Worm (Caenorhabditis elegans): ENCODE results near the gene ttr-12.

ttr-12 gene

ce11 chrV:20633619-20634018 lies 25.0 kb upstream of the ttr-12 start, which contains the start of gene F46B3.15:
TSS of gene F46B3.15 (minus strand) at chrV:20633719.
- TF ChIP-seq nhr-2 (tag; optimal IDR thresholded peaks at IDR 0.05), result no peak

- no peak for TF ChIP-seq elt-1 (tag; optimal IDR thresholded peaks at IDR 0.05; ENCODE audit: borderline replicate concordance, insufficient read depth)
- no peak for TF ChIP-seq ceh-83 (GFP tag; optimal IDR thresholded peaks at IDR 0.05)
- TF ChIP-seq ztf-11 (tag; optimal IDR thresholded peaks at IDR 0.05), result no peak
- TF ChIP-seq drap-1 (GFP tag; optimal IDR thresholded peaks at IDR 0.05), result no peak
- no peak for TF ChIP-seq ham-2 (GFP tag; optimal IDR thresholded peaks at IDR 0.05)
- TF ChIP-seq lsy-2 (tag; optimal IDR thresholded peaks at IDR 0.05), result no peak
- TF ChIP-seq flh-1 (GFP tag; optimal IDR thresholded peaks at IDR 0.05), result no peak
- TF ChIP-seq lin-32 (GFP tag; optimal IDR thresholded peaks at IDR 0.05), result no peak
- no peak for TF ChIP-seq nhr-12 (tag; optimal IDR thresholded peaks at IDR 0.05)
- no peak for TF ChIP-seq zip-8 (tag; optimal IDR thresholded peaks at IDR 0.05)
- TF ChIP-seq mep-1 (tag; optimal IDR thresholded peaks at IDR 0.05), result no peak
- no peak for TF ChIP-seq unc-120 (tag; optimal IDR thresholded peaks at IDR 0.05; ENCODE audit: poor library complexity, severe bottlenecking)
Measured at ce11 chrV:20631255-20631654, 22.7 kb upstream of the ttr-12 start, which contains the start of gene F46B3.14. TSS of gene F46B3.14 (minus strand) at chrV:20631355.

ce11 chrV:20626043-20626761 lies 17.6 kb upstream of the ttr-12 start, which contains the start of the genes F46B3.9 and srz-18:
TSS of gene F46B3.9 (minus strand) at chrV:20626143.
TSS of gene srz-18 (plus strand) at chrV:20626711.
- TF ChIP-seq hlh-1 (tag; optimal IDR thresholded peaks at IDR 0.05) (no peak), sptf-1 (tag; optimal IDR thresholded peaks at IDR 0.05) (no peak), bed-3 (GFP tag; optimal IDR thresholded peaks at IDR 0.05) (no peak), ces-1 (GFP tag; optimal IDR thresholded peaks at IDR 0.05) (no peak), drap-1 (GFP tag; optimal IDR thresholded peaks at IDR 0.05) (no peak), elt-3 (tag; optimal IDR thresholded peaks at IDR 0.05) (no peak), nhr-237 (tag; optimal IDR thresholded peaks at IDR 0.05) (no peak), lsy-2 (tag; optimal IDR thresholded peaks at IDR 0.05) (no peak), mab-5 (tag; optimal IDR thresholded peaks at IDR 0.05) (no peak), nhr-28 (tag; optimal IDR thresholded peaks at IDR 0.05) (no peak), cnd-1 (tag; optimal IDR thresholded peaks at IDR 0.05) (no peak)

ce11 chrV:20625260-20625659 lies 16.7 kb upstream of the ttr-12 start:
- no peak for TF ChIP-seq sem-2 (GFP tag; optimal IDR thresholded peaks at IDR 0.05)
- no peak for TF ChIP-seq unc-62 (GFP tag; optimal IDR thresholded peaks at IDR 0.05)

ce11 chrV:20623060-20623459 lies 14.5 kb upstream of the ttr-12 start, which contains the start of gene F46B3.8:
TSS of gene F46B3.8 (minus strand) at chrV:20623160.
- TF ChIP-seq tbx-8 (GFP tag; optimal IDR thresholded peaks at IDR 0.05), result no peak
- TF ChIP-seq pha-4 (tag; optimal IDR thresholded peaks at IDR 0.05), result no peak
- no peak for TF ChIP-seq cnd-1 (tag; optimal IDR thresholded peaks at IDR 0.05)
- TF ChIP-seq M03D4.4 (tag; optimal IDR thresholded peaks at IDR 0.05), result no peak
- TF ChIP-seq drap-1 (GFP tag; optimal IDR thresholded peaks at IDR 0.05), result no peak
- TF ChIP-seq ham-2 (GFP tag; optimal IDR thresholded peaks at IDR 0.05), result no peak
- no peak for TF ChIP-seq ceh-83 (GFP tag; optimal IDR thresholded peaks at IDR 0.05)

ce11 chrV:20618632-20619031 lies 10.0 kb upstream of the ttr-12 start, which contains the start of gene F46B3.7:
TSS of gene F46B3.7 (minus strand) at chrV:20618732.
- TF ChIP-seq flh-1 (GFP tag; optimal IDR thresholded peaks at IDR 0.05) (no peak), sptf-1 (tag; optimal IDR thresholded peaks at IDR 0.05) (no peak), hlh-1 (tag; optimal IDR thresholded peaks at IDR 0.05) (no peak), pha-4 (tag; optimal IDR thresholded peaks at IDR 0.05) (no peak), ceh-43 (GFP tag; optimal IDR thresholded peaks at IDR 0.05) (no peak), unc-62 (GFP tag; optimal IDR thresholded peaks at IDR 0.05) (no peak), mab-5 (tag; optimal IDR thresholded peaks at IDR 0.05) (no peak), nhr-12 (tag; optimal IDR thresholded peaks at IDR 0.05) (no peak), lin-32 (GFP tag; optimal IDR thresholded peaks at IDR 0.05) (no peak), nhr-2 (tag; optimal IDR thresholded peaks at IDR 0.05) (no peak), bed-3 (GFP tag; optimal IDR thresholded peaks at IDR 0.05) (no peak)

All from whole organism, mixed stage, embryonic.